Worm (Caenorhabditis elegans) whole organism, L4/young adult: ENCODE measurements around the gene C08E3.1.

Experiments used
- W03F9.2 ChIP-seq: fragments of 150-350 bp; optimal IDR thresholded peaks from 2 replicates; lab custom pipeline; 2014; ENCODE audit warnings: missing biosample characterization, missing genetic modification characterization
- dao-5 ChIP-seq: sonication (generic microtip); optimal IDR thresholded peaks from 2 replicates; lab custom pipeline; 2016; ENCODE audit warnings: missing genotype, missing genetic modification characterization, moderate library complexity, missing compliant biosample characterization
- him-1 ChIP-seq: sonication (generic microtip); optimal IDR thresholded peaks from 2 replicates; lab custom pipeline; 2016; ENCODE audit warnings: missing genotype, missing genetic modification reagents, missing genetic modification characterization, missing compliant biosample characterization

- TF ChIP-seq him-1 (tag; lab: Kevin White, UChicago) (no peak), W03F9.2 (tag; lab: Kevin White, UChicago) (no peak), dao-5 (no peak)
These were observed 2.4 kb downstream of the C08E3.1 start for ce11 chrII:1635969-1636368.
